Fruit fly (Drosophila melanogaster): ENCODE results near the gene ArgRS.
A peak's percentile ranks its signal among the peaks of the same experiment; 100 is the strongest.

The ArgRS gene

DNA sequence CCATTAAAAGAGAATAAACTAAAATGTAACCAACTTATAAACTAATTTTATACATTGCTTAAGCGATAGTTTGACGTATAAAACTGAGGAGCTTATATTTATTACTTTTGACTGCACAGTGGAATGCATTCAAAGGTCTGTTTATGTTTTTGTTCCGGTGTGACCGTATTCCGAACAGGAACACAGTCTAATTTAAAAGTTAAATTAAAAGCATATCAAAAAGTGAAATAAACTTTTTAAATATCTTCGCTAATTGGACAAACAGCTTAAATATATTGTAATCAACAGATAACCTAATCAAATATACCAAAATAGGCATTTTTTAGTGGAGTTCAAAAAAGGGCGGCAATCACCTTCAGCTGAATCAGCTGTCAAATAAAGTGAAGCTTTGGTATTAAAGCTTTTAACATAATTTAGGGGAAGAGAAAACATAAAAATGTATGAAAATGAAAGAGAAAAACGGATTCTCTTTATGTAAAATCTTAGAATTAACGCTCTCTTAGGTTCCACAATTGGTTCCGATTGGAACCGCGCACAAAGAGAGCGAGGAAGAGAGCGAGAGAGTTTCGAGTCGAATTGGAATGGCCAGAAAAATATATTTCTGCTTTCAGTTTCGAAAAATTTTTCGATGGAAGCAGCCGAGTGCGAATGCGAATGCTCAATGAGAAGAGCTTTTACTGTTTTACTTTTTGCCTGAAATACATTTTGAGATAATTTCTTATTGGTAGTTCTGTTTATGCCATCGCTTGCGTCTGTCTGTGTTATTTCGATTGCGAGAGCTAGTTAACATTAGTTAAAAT lies 40.0 kb downstream of the ArgRS start, which contains the start of the genes PGRP-LE and sd (continued):
- TF ChIP-seq Blimp-1 (GFP tag; optimal IDR thresholded peaks at IDR 0.05) (peak; percentile 22), Met (GFP tag; optimal IDR thresholded peaks at IDR 0.05) (no peak), acj6 (GFP tag; optimal IDR thresholded peaks at IDR 0.05) (no peak), Hr4 (GFP tag; optimal IDR thresholded peaks at IDR 0.05) (no peak), lz (GFP tag; optimal IDR thresholded peaks at IDR 0.05) (no peak), vri (GFP tag; optimal IDR thresholded peaks at IDR 0.05) (no peak), CG11294 (GFP tag; IDR thresholded peaks at IDR 0.05) (no peak), CG32006 (GFP tag; optimal IDR thresholded peaks at IDR 0.05) (no peak), CG6792 (GFP tag; optimal IDR thresholded peaks at IDR 0.05) (no peak), Ets21C (GFP tag; optimal IDR thresholded peaks at IDR 0.05) (no peak), Eip78C (GFP tag) (peak; percentile 71), Sox15 (GFP tag; optimal IDR thresholded peaks at IDR 0.05) (no peak), eg (GFP tag; IDR thresholded peaks at IDR 0.05) (no peak), net (GFP tag; optimal IDR thresholded peaks at IDR 0.05) (no peak), dsx (GFP tag; optimal IDR thresholded peaks at IDR 0.05; ENCODE audit: poor library complexity, severe bottlenecking) (no peak), CG1621 (tag; optimal IDR thresholded peaks at IDR 0.05) (no peak), CG8319 (GFP tag; optimal IDR thresholded peaks at IDR 0.05) (no peak), salr (GFP tag; optimal IDR thresholded peaks at IDR 0.05) (no peak), Sox102F (GFP tag; optimal IDR thresholded peaks at IDR 0.05) (peak; percentile 40)

DNA sequence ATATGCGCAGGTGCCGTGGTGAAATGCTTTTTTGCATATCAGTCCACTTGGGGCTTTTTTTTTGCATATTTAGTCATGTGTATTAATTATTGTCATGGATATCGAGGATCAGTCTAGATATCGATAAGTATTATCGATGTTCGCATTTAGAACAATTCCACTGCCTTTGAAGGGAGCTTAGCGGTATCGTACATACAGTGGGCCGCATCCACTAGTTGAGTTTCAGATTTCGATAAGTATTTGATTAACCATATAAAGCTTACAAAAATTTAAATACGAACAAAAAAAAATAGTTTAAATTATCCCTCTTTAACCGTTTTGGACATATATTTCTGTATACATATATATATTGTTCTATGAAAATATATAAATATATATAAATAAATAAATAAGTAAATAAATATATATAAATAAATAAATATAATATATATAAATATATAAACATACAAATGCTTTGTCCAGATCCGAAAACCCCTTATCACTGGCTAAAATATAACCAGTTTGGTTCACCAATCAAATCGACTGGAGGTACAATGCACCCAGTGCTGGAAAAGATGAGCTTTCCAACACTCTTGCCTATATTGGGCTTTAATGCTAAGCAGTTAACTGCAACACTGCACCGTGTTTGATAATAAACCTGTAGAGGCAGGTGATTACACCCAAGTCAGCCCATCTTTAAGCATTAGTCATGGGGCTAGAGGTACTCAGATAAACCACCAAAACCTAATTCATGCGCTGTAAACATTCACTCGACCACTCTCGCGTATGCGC lies 40.9 kb downstream of the ArgRS start:
- peak; percentile 20 for TF ChIP-seq Ets96B (tag; optimal IDR thresholded peaks at IDR 0.05)
- TF ChIP-seq svp (GFP tag): peak; percentile 68
- peak; percentile 28 for TF ChIP-seq CG3032 (tag; optimal IDR thresholded peaks at IDR 0.05)
- TF ChIP-seq lz (GFP tag; optimal IDR thresholded peaks at IDR 0.05): peak; percentile 9
- TF ChIP-seq CG6276 (GFP tag; optimal IDR thresholded peaks at IDR 0.05): peak; percentile 26
- no peak for TF ChIP-seq Sox15 (GFP tag; optimal IDR thresholded peaks at IDR 0.05)
- TF ChIP-seq CG6792 (GFP tag; optimal IDR thresholded peaks at IDR 0.05): no peak
- TF ChIP-seq CG6163 (GFP tag; IDR thresholded peaks at IDR 0.05): peak; percentile 17; the same call in 1 of the 3 replicates
- TF ChIP-seq dac (GFP tag; optimal IDR thresholded peaks at IDR 0.05): no peak
- no peak for TF ChIP-seq CG11762 (GFP tag; optimal IDR thresholded peaks at IDR 0.05; ENCODE audit: insufficient read depth)
- TF ChIP-seq CG6854 (GFP tag; optimal IDR thresholded peaks at IDR 0.05): no peak
- no peak for TF ChIP-seq topi (GFP tag; optimal IDR thresholded peaks at IDR 0.05)
- TF ChIP-seq esn (GFP tag; optimal IDR thresholded peaks at IDR 0.05): peak; percentile 47
- TF ChIP-seq CG31627 (GFP tag; optimal IDR thresholded peaks at IDR 0.05): peak; percentile 13
- peak; percentile 23 for TF ChIP-seq OdsH (GFP tag; optimal IDR thresholded peaks at IDR 0.05)
- peak; percentile 21; the same call in 1 of the 3 replicates for TF ChIP-seq eg (GFP tag; IDR thresholded peaks at IDR 0.05)
- TF ChIP-seq achi (GFP tag; optimal IDR thresholded peaks at IDR 0.05): peak; percentile 38
- peak; percentile 46 for TF ChIP-seq CG10631 (GFP tag; optimal IDR thresholded peaks at IDR 0.05)
- TF ChIP-seq Sox14 (GFP tag; optimal IDR thresholded peaks at IDR 0.05): peak; percentile 21
- peak; percentile 12 for TF ChIP-seq Eip78C (GFP tag)
- TF ChIP-seq CG32006 (GFP tag; optimal IDR thresholded peaks at IDR 0.05): peak; percentile 53
- TF ChIP-seq Hr39 (GFP tag; optimal IDR thresholded peaks at IDR 0.05): peak; percentile 12
- peak; percentile 33 for TF ChIP-seq CG34406 (GFP tag; optimal IDR thresholded peaks at IDR 0.05)
- no peak for TF ChIP-seq Lpt (GFP tag; optimal IDR thresholded peaks at IDR 0.05)
- TF ChIP-seq acj6 (GFP tag; optimal IDR thresholded peaks at IDR 0.05): peak; percentile 14
- TF ChIP-seq pdm3 (GFP tag; optimal IDR thresholded peaks at IDR 0.05): no peak
- peak; percentile 14 for TF ChIP-seq CG8632 (GFP tag; optimal IDR thresholded peaks at IDR 0.05)
- peak; percentile 52 for TF ChIP-seq vri (GFP tag; optimal IDR thresholded peaks at IDR 0.05)
- no peak for TF ChIP-seq fd85E (GFP tag; optimal IDR thresholded peaks at IDR 0.05)
- peak; percentile 23 for TF ChIP-seq dsx (GFP tag; optimal IDR thresholded peaks at IDR 0.05; ENCODE audit: poor library complexity, severe bottlenecking)
- peak; percentile 42 for TF ChIP-seq CG3919 (GFP tag; optimal IDR thresholded peaks at IDR 0.05)
